Worm (Caenorhabditis elegans) whole organism, mixed stage, embryonic: ENCODE data around the gene memo-1.

ENCODE experiments used
- M03D4.4 ChIP-seq: sonication (generic microtip); optimal IDR thresholded peaks from 2 replicates; lab custom pipeline; 2017; ENCODE audit warnings: mild to moderate bottlenecking, missing genetic modification characterization, missing compliant biosample characterization
- ceh-39 ChIP-seq: fragments of 150-350 bp; optimal IDR thresholded peaks from 2 replicates; lab custom pipeline; 2014; ENCODE audit warnings: missing biosample characterization, missing genetic modification characterization
- ceh-83 ChIP-seq: fragments of 200-800 bp; sonication (Bioruptor generic); optimal IDR thresholded peaks from 2 replicates; lab custom pipeline; 2018; ENCODE audit warnings: mild to moderate bottlenecking, missing genetic modification characterization, missing compliant biosample characterization
- ces-1 ChIP-seq: fragments of 150-350 bp; optimal IDR thresholded peaks from 2 replicates; lab custom pipeline; 2014; ENCODE audit warnings: missing biosample characterization, missing genetic modification reagents, missing genetic modification characterization
- elt-3 ChIP-seq: fragments of 150-350 bp; optimal IDR thresholded peaks from 2 replicates; lab custom pipeline; 2014; ENCODE audit warnings: missing biosample characterization, missing genetic modification characterization
- lin-13 ChIP-seq: fragments of 150-350 bp; optimal IDR thresholded peaks from 2 replicates; lab custom pipeline; 2014; ENCODE audit warnings: missing biosample characterization, missing genetic modification characterization
- nhr-12 ChIP-seq: fragments of 150-350 bp; optimal IDR thresholded peaks from 2 replicates; lab custom pipeline; 2014; ENCODE audit warnings: missing biosample characterization, missing genetic modification characterization
- nhr-237 ChIP-seq: fragments of 150-350 bp; optimal IDR thresholded peaks from 2 replicates; lab custom pipeline; 2014; ENCODE audit warnings: missing biosample characterization, missing genetic modification characterization
- snpc-4 ChIP-seq: fragments of 150-350 bp; optimal IDR thresholded peaks from 2 replicates; lab custom pipeline; 2014; ENCODE audit warnings: missing biosample characterization, missing genetic modification characterization
- sptf-1 ChIP-seq: sonication (generic microtip); optimal IDR thresholded peaks from 2 replicates; lab custom pipeline; 2017; ENCODE audit warnings: mild to moderate bottlenecking, missing genetic modification characterization, moderate library complexity, missing compliant biosample characterization
- unc-62 ChIP-seq: fragments of 150-350 bp; optimal IDR thresholded peaks from 2 replicates; lab custom pipeline; 2014; ENCODE audit warnings: missing biosample characterization, missing genetic modification reagents, missing genetic modification characterization
- ztf-11 ChIP-seq: fragments of 150-350 bp; optimal IDR thresholded peaks from 2 replicates; lab custom pipeline; 2014; ENCODE audit warnings: missing biosample characterization, missing genetic modification characterization

ce11 chrV:7806629-7807028 lies 40.3 kb downstream of the memo-1 start:
- no peak for TF ChIP-seq elt-3 (tag; lab: Kevin White, UChicago)
- no peak for TF ChIP-seq nhr-12 (tag; lab: Kevin White, UChicago)
- no peak for TF ChIP-seq ceh-83
- no peak for TF ChIP-seq snpc-4 (tag; lab: Kevin White, UChicago)
- no peak for TF ChIP-seq sptf-1 (tag; lab: Kevin White, UChicago)
- no peak for TF ChIP-seq ztf-11 (tag; lab: Kevin White, UChicago)
- TF ChIP-seq lin-13 (tag; lab: Kevin White, UChicago): no peak
- TF ChIP-seq nhr-237: no peak
- no peak for TF ChIP-seq ces-1 (GFP tag; lab: Kevin White, UChicago)
- no peak for TF ChIP-seq M03D4.4 (tag; lab: Kevin White, UChicago)
- TF ChIP-seq unc-62 (GFP tag; lab: Kevin White, UChicago): no peak
- no peak for TF ChIP-seq ceh-39 (tag; lab: Kevin White, UChicago)
